Worm (Caenorhabditis elegans): ENCODE data around the gene acox-1.5.

Gene acox-1.5

ce11 chrIII:9546016-9546659, 45.9 kb downstream of the acox-1.5 start, which contains the start of gene unc-16:
unc-16 (plus strand) TSS chrIII:9546258.
- no peak for TF ChIP-seq nfya-2 (GFP tag; IDR thresholded peaks at IDR 0.05)
- no peak; the same call in 1 of the 2 replicates for TF ChIP-seq madf-6 (GFP tag; IDR thresholded peaks at IDR 0.05)
- TF ChIP-seq nfyb-1 (GFP tag; IDR thresholded peaks at IDR 0.05) = peak; percentile 85; the same call in 1 of the 2 replicates
- no peak for TF ChIP-seq ceh-40 (GFP tag; IDR thresholded peaks at IDR 0.05)
- 0 out of 2 replicates have a peak, but pooled peaks have one; percentile 17 for TF ChIP-seq Y53G8AR.9 (GFP tag; conservative IDR thresholded peaks at IDR 0.05)
- TF ChIP-seq rpc-1 (optimal IDR thresholded peaks at IDR 0.05) = peak; percentile 13
- no peak for TF ChIP-seq rpc-1 (tag; optimal IDR thresholded peaks at IDR 0.05)
- peak; percentile 46 for TF ChIP-seq repo-1 (tag; optimal IDR thresholded peaks at IDR 0.05)
- TF ChIP-seq lin-26 (GFP tag; IDR thresholded peaks at IDR 0.05) = peak; percentile 26; the same call in 1 of the 2 replicates
- peak; percentile 51 for TF ChIP-seq ceh-100 (GFP tag; IDR thresholded peaks at IDR 0.05)
- peak; percentile 28 for TF ChIP-seq tlf-1 (GFP tag; optimal IDR thresholded peaks at IDR 0.05)
- TF ChIP-seq hlh-12 (tag; optimal IDR thresholded peaks at IDR 0.05) = no peak
- TF ChIP-seq ceh-91 (GFP tag; IDR thresholded peaks at IDR 0.05) = no peak
- peak; percentile 88 for TF ChIP-seq ceh-27 (GFP tag; optimal IDR thresholded peaks at IDR 0.05)
- TF ChIP-seq hmg-1.2 (GFP tag; IDR thresholded peaks at IDR 0.05) = peak; percentile 33; the same call in 1 of the 2 replicates
- peak; percentile 35; the same call in 1 of the 2 replicates for TF ChIP-seq rcor-1 (GFP tag; IDR thresholded peaks at IDR 0.05)
- TF ChIP-seq B0336.3 (GFP tag; IDR thresholded peaks at IDR 0.05) = peak; percentile 59
- TF ChIP-seq K11D2.4 (GFP tag; IDR thresholded peaks at IDR 0.05) = peak; percentile 87
- TF ChIP-seq cebp-1 (GFP tag; IDR thresholded peaks at IDR 0.05) = 0 out of 2 replicates have a peak, but pooled peaks have one; percentile 12
- TF ChIP-seq cebp-1 (tag; optimal IDR thresholded peaks at IDR 0.05) = peak; percentile 82
- peak; percentile 59 for TF ChIP-seq attf-3 (GFP tag; conservative IDR thresholded peaks at IDR 0.05)
- TF ChIP-seq B0261.1 (tag; optimal IDR thresholded peaks at IDR 0.05) = no peak
- no peak for TF ChIP-seq snpc-4 (GFP tag; optimal IDR thresholded peaks at IDR 0.05)
- peak in 3 of 4 experiments; percentile 32 to 55 (median 52) for TF ChIP-seq snpc-4 (tag; optimal IDR thresholded peaks at IDR 0.05)
- TF ChIP-seq lin-35 (GFP tag; optimal IDR thresholded peaks at IDR 0.05) = peak in 1 of 3 experiments; percentile 82
- TF ChIP-seq lin-40 (tag; optimal IDR thresholded peaks at IDR 0.05) = peak; percentile 85
- peak; percentile 47 for TF ChIP-seq ztf-26 (tag; optimal IDR thresholded peaks at IDR 0.05)
- TF ChIP-seq F33H1.4 (GFP tag; IDR thresholded peaks at IDR 0.05) = peak; percentile 50; the same call in 1 of the 2 replicates
- TF ChIP-seq C06A6.2 (GFP tag; conservative IDR thresholded peaks at IDR 0.05) = 0 out of 2 replicates have a peak, but pooled peaks have one; percentile 31
- peak; percentile 70 for TF ChIP-seq nhr-80 (tag; optimal IDR thresholded peaks at IDR 0.05)
- no peak for TF ChIP-seq hlh-26 (GFP tag; conservative IDR thresholded peaks at IDR 0.05)
- peak; percentile 65 for TF ChIP-seq ZK185.1 (tag; optimal IDR thresholded peaks at IDR 0.05; ENCODE audit: poor library complexity, severe bottlenecking)
- TF ChIP-seq mel-28 (tag; optimal IDR thresholded peaks at IDR 0.05; ENCODE audit: borderline replicate concordance) = no peak
- TF ChIP-seq ama-1 (optimal IDR thresholded peaks at IDR 0.05) = peak; percentile 25
- TF ChIP-seq ama-1 (GFP tag; optimal IDR thresholded peaks at IDR 0.05) = no peak
- TF ChIP-seq madf-10 (tag; optimal IDR thresholded peaks at IDR 0.05) = peak; percentile 45
- peak; percentile 72 for TF ChIP-seq unc-62 (GFP tag; optimal IDR thresholded peaks at IDR 0.05)
- TF ChIP-seq let-607 (tag; optimal IDR thresholded peaks at IDR 0.05) = peak; percentile 51 to 58
- peak; percentile 54 for TF ChIP-seq ztf-18 (tag; optimal IDR thresholded peaks at IDR 0.05)
- TF ChIP-seq attf-5 (GFP tag; optimal IDR thresholded peaks at IDR 0.05) = peak; percentile 89
- TF ChIP-seq madf-3 (GFP tag; IDR thresholded peaks at IDR 0.05) = no peak
- TF ChIP-seq mcd-1 (GFP tag; IDR thresholded peaks at IDR 0.05) = peak; percentile 89
- TF ChIP-seq die-1 (tag; optimal IDR thresholded peaks at IDR 0.05) = no peak
- peak; percentile 34 for TF ChIP-seq dpl-1 (GFP tag; optimal IDR thresholded peaks at IDR 0.05)
- peak; percentile 63; the same call in 1 of the 2 replicates for TF ChIP-seq zfh-2 (GFP tag; conservative IDR thresholded peaks at IDR 0.05)
- no peak for TF ChIP-seq snpc-3.4 (tag; optimal IDR thresholded peaks at IDR 0.05)
- peak; percentile 19 for TF ChIP-seq efl-1 (GFP tag; optimal IDR thresholded peaks at IDR 0.05)
- no peak for TF ChIP-seq him-1 (tag; optimal IDR thresholded peaks at IDR 0.05)
